Fruit fly (Drosophila melanogaster): Measurements from ENCODE around the gene CG31673.

CG31673 gene

DNA sequence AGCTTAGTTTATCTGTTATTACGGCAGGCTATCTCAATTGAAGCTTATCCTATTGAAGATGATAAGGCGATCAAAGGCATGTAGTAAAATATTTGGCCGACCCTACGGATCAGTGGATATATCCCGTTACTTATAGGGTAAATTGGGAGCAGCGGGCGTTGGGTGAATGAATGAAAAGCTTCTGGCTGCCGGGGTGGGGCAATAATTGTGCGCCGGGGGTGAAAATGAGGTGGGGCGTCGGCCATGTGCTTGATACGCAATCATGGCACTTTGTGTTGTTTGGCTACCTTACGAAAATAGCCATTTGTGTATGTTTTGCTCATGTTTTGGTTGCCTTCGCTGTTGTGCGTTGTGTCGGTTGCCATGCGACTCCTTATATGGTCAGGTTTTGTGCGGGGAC, 27.6 kb upstream of the CG31673 start (continued):
- TF ChIP-seq HHEX (GFP tag; optimal IDR thresholded peaks at IDR 0.05) = no peak
- no peak for TF ChIP-seq disco-r (GFP tag; optimal IDR thresholded peaks at IDR 0.05)
- no peak for TF ChIP-seq TFAM (GFP tag; optimal IDR thresholded peaks at IDR 0.05)
- TF ChIP-seq CG18764 (GFP tag; optimal IDR thresholded peaks at IDR 0.05) = no peak
- no peak for TF ChIP-seq CG30403 (GFP tag; optimal IDR thresholded peaks at IDR 0.05)
- no peak for TF ChIP-seq nau (GFP tag; optimal IDR thresholded peaks at IDR 0.05)
- TF ChIP-seq CG4854 (GFP tag; optimal IDR thresholded peaks at IDR 0.05) = no peak
- TF ChIP-seq lab (GFP tag; optimal IDR thresholded peaks at IDR 0.05) = peak; percentile 30
- TF ChIP-seq mirr (GFP tag; optimal IDR thresholded peaks at IDR 0.05) = peak; percentile 13
- TF ChIP-seq CG4617 (GFP tag; optimal IDR thresholded peaks at IDR 0.05; ENCODE audit: borderline replicate concordance) = no peak
- no peak for TF ChIP-seq ham (GFP tag; IDR thresholded peaks at IDR 0.05)
- no peak for TF ChIP-seq CG33213 (GFP tag; optimal IDR thresholded peaks at IDR 0.05)
- no peak for TF ChIP-seq CG11398 (GFP tag; optimal IDR thresholded peaks at IDR 0.05)
- TF ChIP-seq crc (GFP tag; optimal IDR thresholded peaks at IDR 0.05) = no peak
- no peak for TF ChIP-seq Dll (GFP tag; IDR thresholded peaks at IDR 0.05; ENCODE audit: partially characterized antibody)
- 0 out of 3 replicates have a peak, but pooled peaks have one; percentile 19 for TF ChIP-seq hb (GFP tag; IDR thresholded peaks at IDR 0.05; ENCODE audit: partially characterized antibody)
- no peak for TF ChIP-seq grau (tag; optimal IDR thresholded peaks at IDR 0.05)
- 0 out of 2 replicates have a peak, but pooled peaks have one; percentile 50 for TF ChIP-seq CG16779 (GFP tag; IDR thresholded peaks at IDR 0.05)
- no peak for TF ChIP-seq CG18599 (GFP tag; optimal IDR thresholded peaks at IDR 0.05)
- peak; percentile 1 for TF ChIP-seq HmgZ (tag; optimal IDR thresholded peaks at IDR 0.05)

DNA sequence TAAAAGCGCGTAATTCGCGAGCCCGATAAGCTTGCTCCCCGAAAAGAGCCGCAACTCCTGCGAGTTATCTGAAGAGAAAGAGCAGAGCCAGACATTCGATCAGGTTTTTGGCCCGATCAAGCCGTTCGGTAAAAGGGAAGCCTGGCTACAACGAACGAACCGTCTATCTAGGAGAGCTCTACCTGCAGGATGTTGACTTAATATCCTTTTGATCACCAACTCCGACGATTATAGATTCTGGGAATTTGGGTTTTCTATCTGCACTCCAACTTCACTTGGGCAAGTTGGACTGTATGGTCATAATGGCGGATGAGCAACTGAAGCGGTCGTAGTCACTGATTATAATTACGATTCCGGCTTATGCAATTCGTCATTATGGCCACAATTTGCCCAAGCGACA, 27.2 kb upstream of the CG31673 start:
- peak; percentile 4 for TF ChIP-seq HHEX (GFP tag; optimal IDR thresholded peaks at IDR 0.05)
- TF ChIP-seq Aef1 (GFP tag; IDR thresholded peaks at IDR 0.05) = peak; percentile 34; the same call in 2 of the 3 replicates
- TF ChIP-seq pan (optimal IDR thresholded peaks at IDR 0.05) = no peak
- peak in 1 of 2 experiments; percentile 52 for TF ChIP-seq pan (GFP tag; optimal IDR thresholded peaks at IDR 0.05 in 1 of 2, IDR thresholded peaks at IDR 0.05 in 1 of 2)
- TF ChIP-seq Rfx (GFP tag; IDR thresholded peaks at IDR 0.05) = peak; percentile 33; the same call in 1 of the 2 replicates
- TF ChIP-seq CG11504 (tag; optimal IDR thresholded peaks at IDR 0.05) = peak; percentile 20
- no peak for TF ChIP-seq repo (GFP tag; optimal IDR thresholded peaks at IDR 0.05)
- peak; percentile 9 for TF ChIP-seq nom (GFP tag; optimal IDR thresholded peaks at IDR 0.05)
- no peak for TF ChIP-seq tio (GFP tag; optimal IDR thresholded peaks at IDR 0.05)
- 0 out of 2 replicates have a peak, but pooled peaks have one; percentile 3 for TF ChIP-seq Taf1 (GFP tag; IDR thresholded peaks at IDR 0.05)
- no peak for TF ChIP-seq CG14965 (GFP tag; optimal IDR thresholded peaks at IDR 0.05; ENCODE audit: borderline replicate concordance)
- TF ChIP-seq CG1792 (GFP tag; optimal IDR thresholded peaks at IDR 0.05) = no peak
- TF ChIP-seq Ptx1 (GFP tag; IDR thresholded peaks at IDR 0.05) = peak; percentile 51; the same call in 1 of the 2 replicates
- peak; percentile 28; the same call in 1 of the 2 replicates for TF ChIP-seq ranshi (GFP tag; IDR thresholded peaks at IDR 0.05)
- peak; percentile 23 for TF ChIP-seq Med (GFP tag)
- peak; percentile 35; the same call in 1 of the 2 replicates for TF ChIP-seq CG14014 (GFP tag; IDR thresholded peaks at IDR 0.05)
- no peak for TF ChIP-seq hkb (optimal IDR thresholded peaks at IDR 0.05)
- TF ChIP-seq hkb (GFP tag; IDR thresholded peaks at IDR 0.05) = peak; percentile 12; the same call in 1 of the 2 replicates
- TF ChIP-seq CG14441 (GFP tag; IDR thresholded peaks at IDR 0.05) = peak; percentile 12; the same call in 1 of the 2 replicates
- TF ChIP-seq CG4360 (GFP tag; IDR thresholded peaks at IDR 0.05) = 0 out of 2 replicates have a peak, but pooled peaks have one; percentile 11
- peak; percentile 45; the same call in 1 of the 3 replicates for TF ChIP-seq H15 (GFP tag; IDR thresholded peaks at IDR 0.05)
- peak; percentile 32 for TF ChIP-seq lmd (GFP tag; IDR thresholded peaks at IDR 0.05)
- TF ChIP-seq esg (GFP tag; conservative IDR thresholded peaks at IDR 0.05) = 0 out of 2 replicates have a peak, but pooled peaks have one; percentile 10
- peak; percentile 43; the same call in 1 of the 2 replicates for TF ChIP-seq Ada2b (GFP tag; IDR thresholded peaks at IDR 0.05)
- peak; percentile 83 for TF ChIP-seq Drgx (GFP tag; IDR thresholded peaks at IDR 0.05)
- no peak for TF ChIP-seq CG7839 (tag; optimal IDR thresholded peaks at IDR 0.05)
- peak; percentile 45; the same call in 1 of the 3 replicates for TF ChIP-seq Mrtf (GFP tag; IDR thresholded peaks at IDR 0.05)
- TF ChIP-seq CG11560 (tag; IDR thresholded peaks at IDR 0.05) = 0 out of 3 replicates have a peak, but pooled peaks have one; percentile 20
- peak; percentile 88 for TF ChIP-seq Ets65A (GFP tag)
- no peak for TF ChIP-seq lola (GFP tag; optimal IDR thresholded peaks at IDR 0.05)
- 0 out of 2 replicates have a peak, but pooled peaks have one; percentile 14 for TF ChIP-seq Rx (GFP tag; IDR thresholded peaks at IDR 0.05)
- no peak for TF ChIP-seq CG17385 (GFP tag; optimal IDR thresholded peaks at IDR 0.05)

All from whole organism, embryonic.